Worm (Caenorhabditis elegans): ENCODE measurements around the gene F38A5.6.

Gene F38A5.6

DNA sequence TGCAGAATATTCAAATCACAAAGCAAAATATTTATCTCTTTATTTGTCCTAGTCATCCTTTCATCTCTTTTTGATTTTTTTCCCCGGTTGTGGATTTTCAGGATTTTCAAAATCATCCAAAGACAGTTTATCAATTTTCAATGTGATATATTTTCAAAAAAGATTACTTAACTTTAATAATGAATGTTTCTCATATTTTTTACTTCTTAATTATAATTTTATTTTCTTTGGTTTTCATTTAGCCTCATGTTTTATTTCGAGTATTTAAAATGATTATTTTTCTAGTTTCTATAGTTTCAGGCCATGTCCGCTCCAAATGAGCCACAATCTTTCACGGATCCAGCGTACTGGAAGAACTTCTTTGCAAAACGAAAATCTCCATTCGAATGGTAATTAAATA lies 37.6 kb upstream of the F38A5.6 start, which contains the start of gene metl-13:
TSS of gene metl-13 (plus strand) at position 301 of the 400 bp plus-strand sequence.
- TF ChIP-seq aly-2 (tag; optimal IDR thresholded peaks at IDR 0.05), result no peak
- no peak for TF ChIP-seq nhr-67 (tag; optimal IDR thresholded peaks at IDR 0.05)
- no peak for TF ChIP-seq elt-3 (tag; optimal IDR thresholded peaks at IDR 0.05)
- TF ChIP-seq nhr-76 (tag; optimal IDR thresholded peaks at IDR 0.05), result no peak
- no peak for TF ChIP-seq unc-62 (GFP tag; optimal IDR thresholded peaks at IDR 0.05)
- TF ChIP-seq R02D3.7 (tag; optimal IDR thresholded peaks at IDR 0.05), result no peak
- no peak for TF ChIP-seq nhr-12 (tag; optimal IDR thresholded peaks at IDR 0.05)
- TF ChIP-seq fkh-2 (tag; optimal IDR thresholded peaks at IDR 0.05), result no peak
- TF ChIP-seq snpc-4 (tag; optimal IDR thresholded peaks at IDR 0.05), result no peak
- no peak for TF ChIP-seq mml-1 (tag; optimal IDR thresholded peaks at IDR 0.05)
- no peak for TF ChIP-seq ama-1 (optimal IDR thresholded peaks at IDR 0.05)
- TF ChIP-seq elt-2 (tag; optimal IDR thresholded peaks at IDR 0.05), result no peak
- TF ChIP-seq tbx-2 (tag; optimal IDR thresholded peaks at IDR 0.05), result no peak
- TF ChIP-seq hmg-11 (tag; optimal IDR thresholded peaks at IDR 0.05), result no peak
- TF ChIP-seq nhr-23 (tag; optimal IDR thresholded peaks at IDR 0.05), result no peak
- TF ChIP-seq lsy-12 (tag; optimal IDR thresholded peaks at IDR 0.05), result no peak
- no peak for TF ChIP-seq unc-39 (tag; optimal IDR thresholded peaks at IDR 0.05)
- no peak for TF ChIP-seq sea-2 (GFP tag; optimal IDR thresholded peaks at IDR 0.05)

ce11 chrIV:6631704-6632272 lies 34.6 kb upstream of the F38A5.6 start, which contains the start of the genes cest-5.1 and C01B10.9:
Gene cest-5.1 (minus strand): TSS chrIV:6631754.
Gene C01B10.9 (plus strand): TSS chrIV:6632222.
- TF ChIP-seq mdl-1 (tag; optimal IDR thresholded peaks at IDR 0.05), result no peak
- no peak for TF ChIP-seq elt-3 (tag; optimal IDR thresholded peaks at IDR 0.05)
- TF ChIP-seq elt-1 (tag; optimal IDR thresholded peaks at IDR 0.05), result no peak
- TF ChIP-seq nhr-237 (tag; optimal IDR thresholded peaks at IDR 0.05), result no peak
- peak; percentile 83 for TF ChIP-seq lin-15B (tag; optimal IDR thresholded peaks at IDR 0.05)
- TF ChIP-seq unc-39 (tag; optimal IDR thresholded peaks at IDR 0.05), result no peak
- TF ChIP-seq fos-1 (tag; optimal IDR thresholded peaks at IDR 0.05), result no peak
- peak; percentile 78 for TF ChIP-seq pha-4 (tag; optimal IDR thresholded peaks at IDR 0.05)
- no peak for TF ChIP-seq ceh-16 (tag; optimal IDR thresholded peaks at IDR 0.05)
- peak; percentile 18 for TF ChIP-seq pqm-1 (tag; optimal IDR thresholded peaks at IDR 0.05)
- TF ChIP-seq jun-1 (tag; optimal IDR thresholded peaks at IDR 0.05), result no peak
- no peak for TF ChIP-seq egl-27 (tag; optimal IDR thresholded peaks at IDR 0.05)
- TF ChIP-seq nhr-77 (tag; optimal IDR thresholded peaks at IDR 0.05), result no peak
- TF ChIP-seq fkh-10 (GFP tag; optimal IDR thresholded peaks at IDR 0.05), result no peak
- peak; percentile 80 for TF ChIP-seq nfya-1 (tag; optimal IDR thresholded peaks at IDR 0.05; ENCODE audit: insufficient read depth)
- TF ChIP-seq snpc-4 (tag; optimal IDR thresholded peaks at IDR 0.05), result peak; percentile 31
- TF ChIP-seq nhr-23 (tag; optimal IDR thresholded peaks at IDR 0.05), result no peak
- TF ChIP-seq nhr-76 (tag; optimal IDR thresholded peaks at IDR 0.05), result no peak
- TF ChIP-seq tbx-2 (tag; optimal IDR thresholded peaks at IDR 0.05), result no peak
- peak; percentile 49 for TF ChIP-seq elt-2 (tag; optimal IDR thresholded peaks at IDR 0.05)
- no peak for TF ChIP-seq nhr-11 (tag; optimal IDR thresholded peaks at IDR 0.05)
- TF ChIP-seq lin-39 (tag; optimal IDR thresholded peaks at IDR 0.05), result no peak
- no peak for TF ChIP-seq daf-12 (tag; optimal IDR thresholded peaks at IDR 0.05)
- peak; percentile 37 for TF ChIP-seq ceh-28 (tag; optimal IDR thresholded peaks at IDR 0.05)
- no peak for TF ChIP-seq ztf-11 (tag; optimal IDR thresholded peaks at IDR 0.05)
- TF ChIP-seq ceh-9 (tag; optimal IDR thresholded peaks at IDR 0.05), result no peak
- no peak for TF ChIP-seq nhr-12 (tag; optimal IDR thresholded peaks at IDR 0.05)
- no peak for TF ChIP-seq fkh-2 (tag; optimal IDR thresholded peaks at IDR 0.05)
- peak; percentile 61 for TF ChIP-seq lsy-12 (tag; optimal IDR thresholded peaks at IDR 0.05)
- TF ChIP-seq ztf-4 (tag; optimal IDR thresholded peaks at IDR 0.05), result no peak
- TF ChIP-seq R02D3.7 (tag; optimal IDR thresholded peaks at IDR 0.05), result peak; percentile 53
- peak; percentile 25 for TF ChIP-seq hmg-11 (tag; optimal IDR thresholded peaks at IDR 0.05)
- no peak for TF ChIP-seq egl-5 (tag; optimal IDR thresholded peaks at IDR 0.05)
- TF ChIP-seq aly-2 (tag; optimal IDR thresholded peaks at IDR 0.05), result no peak
- TF ChIP-seq mml-1 (tag; optimal IDR thresholded peaks at IDR 0.05), result no peak
- no peak for TF ChIP-seq ceh-82 (tag; optimal IDR thresholded peaks at IDR 0.05)
- TF ChIP-seq nhr-43 (tag; optimal IDR thresholded peaks at IDR 0.05; ENCODE audit: poor library complexity, severe bottlenecking), result peak; percentile 91
- no peak for TF ChIP-seq nhr-28 (tag; optimal IDR thresholded peaks at IDR 0.05)

All from whole organism, L3 larva.